Worm (Caenorhabditis elegans) whole organism, midembryonic: Measurements from ENCODE around the gene F54E12.2.

ENCODE experiments used
- flt-1 ChIP-seq: fragments of 200-800 bp; sonication (Bioruptor generic); IDR thresholded peaks from 2 replicates; pipeline ENCODE4 v1.3.6; 2022; ENCODE audit warnings: missing genetic modification characterization, missing compliant biosample characterization
- klf-2 ChIP-seq: fragments of 200-800 bp; sonication (Bioruptor generic); conservative IDR thresholded peaks from 2 replicates; pipeline ENCODE4 v1.3.6; 2022; ENCODE audit warnings: missing genetic modification reagents, missing genetic modification characterization, missing compliant biosample characterization
- med-1 ChIP-seq: sonication (generic microtip); optimal IDR thresholded peaks from 2 replicates; lab custom pipeline; 2017; ENCODE audit warnings: missing genetic modification characterization, mild to moderate bottlenecking, missing compliant biosample characterization, antibody characterized with exemption, missing genetic modification reagents; ENCODE audit not compliant: insufficient read depth
- tab-1 ChIP-seq: fragments of 200-800 bp; sonication (Bioruptor generic); IDR thresholded peaks from 2 replicates; pipeline ENCODE4 v1.3.6; 2022; ENCODE audit warnings: missing genetic modification characterization, missing compliant biosample characterization
- ztf-23 ChIP-seq: fragments of 200-800 bp; sonication (Bioruptor generic); IDR thresholded peaks from 2 replicates; pipeline ENCODE4 v1.3.6; 2022; ENCODE audit warnings: missing genetic modification reagents, missing genetic modification characterization, missing compliant biosample characterization

DNA sequence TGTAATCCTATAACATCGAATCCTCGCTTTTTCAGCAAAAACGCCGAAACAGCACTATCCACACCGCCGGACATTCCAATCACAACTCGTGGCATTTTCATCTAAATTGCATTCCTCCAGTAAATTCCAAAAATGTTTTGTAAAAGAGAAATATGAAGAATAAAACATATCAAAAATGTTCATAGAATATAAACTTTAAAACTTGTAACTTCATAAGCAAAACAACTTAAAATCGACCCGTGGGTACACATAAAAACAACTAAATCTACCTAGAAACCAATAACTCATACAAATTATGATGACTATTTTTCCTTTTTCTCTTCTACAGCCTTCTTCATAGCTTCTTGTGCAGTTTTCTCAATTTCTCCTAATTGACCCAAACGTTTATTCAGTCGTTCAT is 40.2 kb downstream of the F54E12.2 start, which contains the start of gene mttu-1:
- TF ChIP-seq med-1 (GFP tag; lab: Kevin White, UChicago) = no peak
- no peak for TF ChIP-seq klf-2 (GFP tag; lab: Robert Waterston, UW)
- TF ChIP-seq flt-1 (GFP tag; lab: Robert Waterston, UW) = no peak
- no peak for TF ChIP-seq ztf-23
- no peak for TF ChIP-seq tab-1 (GFP tag; lab: Robert Waterston, UW)
